Comparison of ENCODE assay signal across 1 fruit fly cellular context in the genomic region with DNA sequence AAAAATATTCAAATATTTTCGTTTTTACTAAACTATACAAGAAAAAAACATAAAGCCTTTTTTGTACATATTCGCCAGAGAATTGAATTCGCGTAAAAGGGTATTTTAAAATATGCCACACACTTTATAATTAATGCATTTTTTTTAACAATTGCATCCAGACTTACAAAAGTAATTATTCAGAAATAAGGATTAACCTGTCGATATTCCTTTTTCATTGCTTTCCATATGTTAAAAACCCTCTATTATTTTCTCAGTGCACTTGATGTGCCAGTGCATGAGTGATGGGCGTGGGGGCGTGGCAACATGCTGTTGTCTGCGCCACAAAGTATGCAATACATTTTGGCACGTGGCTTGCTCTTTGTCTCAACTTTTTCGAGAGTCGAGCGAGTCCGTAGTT.
TF ChIP-seq lines count a peak whose summit lies in the region.

No protein-coding gene starts in this region.

TF ChIP-seq in whole organism, embryonic, 481 proteins besides CTCF, POLR2A, EP300 and RAD21 (continued from another document):
- no peak for TF ChIP-seq CHES-1-like (GFP tag; optimal IDR thresholded peaks at IDR 0.05; lab: Kevin White, UChicago)
- no peak for TF ChIP-seq Sry-δ (GFP tag; optimal IDR thresholded peaks at IDR 0.05; lab: Kevin White, UChicago)
- TF ChIP-seq ranshi (GFP tag; IDR thresholded peaks at IDR 0.05; lab: Robert Waterston, UW), result no peak
- TF ChIP-seq CG9797 (GFP tag; optimal IDR thresholded peaks at IDR 0.05; lab: Kevin White, UChicago), result no peak
- peak; percentile 15 for TF ChIP-seq unpg (GFP tag; optimal IDR thresholded peaks at IDR 0.05; lab: Kevin White, UChicago)
- TF ChIP-seq Taf1 (GFP tag; IDR thresholded peaks at IDR 0.05; lab: Robert Waterston, UW), result no peak
- TF ChIP-seq Drgx (GFP tag; IDR thresholded peaks at IDR 0.05; lab: Robert Waterston, UW), result 0 out of 2 replicates have a peak, but pooled peaks have one; percentile 22
- TF ChIP-seq Sox100B (GFP tag; optimal IDR thresholded peaks at IDR 0.05; lab: Kevin White, UChicago), result no peak
- TF ChIP-seq CG30403 (GFP tag; optimal IDR thresholded peaks at IDR 0.05; lab: Kevin White, UChicago), result peak; percentile 32
- no peak for TF ChIP-seq Elba2 (GFP tag; optimal IDR thresholded peaks at IDR 0.05; lab: Kevin White, UChicago)
- TF ChIP-seq CG9727 (GFP tag; optimal IDR thresholded peaks at IDR 0.05; lab: Kevin White, UChicago), result no peak
- TF ChIP-seq CG9817 (tag; optimal IDR thresholded peaks at IDR 0.05; lab: Kevin White, UChicago), result no peak
- no peak for TF ChIP-seq CG6272 (GFP tag; IDR thresholded peaks at IDR 0.05; lab: Robert Waterston, UW)
- 0 out of 2 replicates have a peak, but pooled peaks have one; percentile 10 for TF ChIP-seq wdn (GFP tag; IDR thresholded peaks at IDR 0.05; lab: Robert Waterston, UW)
- no peak for TF ChIP-seq ap (GFP tag; IDR thresholded peaks at IDR 0.05; lab: Robert Waterston, UW)
- TF ChIP-seq crol (GFP tag; IDR thresholded peaks at IDR 0.05; lab: Robert Waterston, UW), result no peak
- no peak for TF ChIP-seq H2.0 (GFP tag; IDR thresholded peaks at IDR 0.05; lab: Robert Waterston, UW)
- TF ChIP-seq lola (GFP tag; optimal IDR thresholded peaks at IDR 0.05; lab: Kevin White, UChicago), result no peak
- 0 out of 2 replicates have a peak, but pooled peaks have one; percentile 28 for TF ChIP-seq ara (GFP tag; IDR thresholded peaks at IDR 0.05; lab: Robert Waterston, UW)
- no peak for TF ChIP-seq CG12219 (GFP tag; optimal IDR thresholded peaks at IDR 0.05; lab: Kevin White, UChicago)
- TF ChIP-seq Ptx1 (GFP tag; IDR thresholded peaks at IDR 0.05; lab: Robert Waterston, UW), result 0 out of 2 replicates have a peak, but pooled peaks have one; percentile 19
- TF ChIP-seq CG15696 (tag; optimal IDR thresholded peaks at IDR 0.05; lab: Kevin White, UChicago), result no peak
- no peak for TF ChIP-seq disco-r (GFP tag; optimal IDR thresholded peaks at IDR 0.05; lab: Kevin White, UChicago)
- TF ChIP-seq gem (tag; optimal IDR thresholded peaks at IDR 0.05; lab: Kevin White, UChicago), result peak; percentile 40
- TF ChIP-seq Scr (GFP tag; IDR thresholded peaks at IDR 0.05; lab: Robert Waterston, UW; ENCODE audit: partially characterized antibody), result no peak
- TF ChIP-seq Tbp (GFP tag; optimal IDR thresholded peaks at IDR 0.05; lab: Kevin White, UChicago), result no peak
- no peak for TF ChIP-seq danr (GFP tag; IDR thresholded peaks at IDR 0.05; lab: Robert Waterston, UW)
- no peak for TF ChIP-seq maf-S (GFP tag; optimal IDR thresholded peaks at IDR 0.05; lab: Kevin White, UChicago)
- TF ChIP-seq usp (GFP tag; optimal IDR thresholded peaks at IDR 0.05; lab: Kevin White, UChicago), result no peak
- TF ChIP-seq fd64A (GFP tag; optimal IDR thresholded peaks at IDR 0.05; lab: Kevin White, UChicago), result no peak
- no peak for TF ChIP-seq CG14014 (GFP tag; IDR thresholded peaks at IDR 0.05; lab: Robert Waterston, UW)
- TF ChIP-seq CG3163 (GFP tag; optimal IDR thresholded peaks at IDR 0.05; lab: Kevin White, UChicago), result no peak
- no peak for TF ChIP-seq slou (GFP tag; optimal IDR thresholded peaks at IDR 0.05; lab: Kevin White, UChicago)
- TF ChIP-seq YL-1 (GFP tag; optimal IDR thresholded peaks at IDR 0.05; lab: Kevin White, UChicago), result no peak
- no peak for TF ChIP-seq CG11398 (GFP tag; optimal IDR thresholded peaks at IDR 0.05; lab: Kevin White, UChicago)
- TF ChIP-seq Hey (tag; optimal IDR thresholded peaks at IDR 0.05; lab: Kevin White, UChicago), result no peak
- TF ChIP-seq CG8388 (GFP tag; optimal IDR thresholded peaks at IDR 0.05; lab: Kevin White, UChicago), result peak; percentile 16
- TF ChIP-seq CG12391 (tag; optimal IDR thresholded peaks at IDR 0.05; lab: Kevin White, UChicago), result peak; percentile 21
- peak; percentile 72 for TF ChIP-seq zf30C (GFP tag; optimal IDR thresholded peaks at IDR 0.05; lab: Kevin White, UChicago)
- no peak for TF ChIP-seq peb (GFP tag; IDR thresholded peaks at IDR 0.05; lab: Robert Waterston, UW)
- no peak for TF ChIP-seq Ets65A (GFP tag; lab: Kevin White, UChicago)
- TF ChIP-seq exex (tag; optimal IDR thresholded peaks at IDR 0.05; lab: Kevin White, UChicago), result no peak
- TF ChIP-seq odd (GFP tag; optimal IDR thresholded peaks at IDR 0.05; lab: Kevin White, UChicago), result no peak
- no peak for TF ChIP-seq pb (GFP tag; optimal IDR thresholded peaks at IDR 0.05; lab: Kevin White, UChicago)
- TF ChIP-seq pum (GFP tag; optimal IDR thresholded peaks at IDR 0.05; lab: Kevin White, UChicago), result no peak
- peak; percentile 22; the same call in 1 of the 3 replicates for TF ChIP-seq ci (GFP tag; IDR thresholded peaks at IDR 0.05; lab: Robert Waterston, UW)
- TF ChIP-seq gsb-n (tag; optimal IDR thresholded peaks at IDR 0.05; lab: Kevin White, UChicago), result peak; percentile 13
- TF ChIP-seq CG18262 (tag; optimal IDR thresholded peaks at IDR 0.05; lab: Kevin White, UChicago), result peak; percentile 27
- TF ChIP-seq mld (GFP tag; IDR thresholded peaks at IDR 0.05; lab: Robert Waterston, UW; ENCODE audit: partially characterized antibody), result no peak
- TF ChIP-seq dmrt99B (tag; optimal IDR thresholded peaks at IDR 0.05; lab: Kevin White, UChicago), result peak; percentile 20
- no peak for TF ChIP-seq Dp (GFP tag; optimal IDR thresholded peaks at IDR 0.05; lab: Kevin White, UChicago)
- no peak for TF ChIP-seq Bteb2 (GFP tag; optimal IDR thresholded peaks at IDR 0.05; lab: Kevin White, UChicago)
- no peak for TF ChIP-seq Chrac-16 (GFP tag; optimal IDR thresholded peaks at IDR 0.05; lab: Kevin White, UChicago)
- no peak for TF ChIP-seq Rx (GFP tag; IDR thresholded peaks at IDR 0.05; lab: Robert Waterston, UW)
- no peak for TF ChIP-seq sug (tag; optimal IDR thresholded peaks at IDR 0.05; lab: Kevin White, UChicago)
- peak; percentile 96 for TF ChIP-seq CG3065 (GFP tag; optimal IDR thresholded peaks at IDR 0.05; lab: Kevin White, UChicago)
- no peak for TF ChIP-seq CG8290 (GFP tag; optimal IDR thresholded peaks at IDR 0.05; lab: Kevin White, UChicago)
- TF ChIP-seq CG8290 (tag; optimal IDR thresholded peaks at IDR 0.05; lab: Kevin White, UChicago), result peak; percentile 13 to 62
- no peak for TF ChIP-seq CG18011 (GFP tag; optimal IDR thresholded peaks at IDR 0.05; lab: Kevin White, UChicago)
- TF ChIP-seq Mes4 (GFP tag; optimal IDR thresholded peaks at IDR 0.05; lab: Kevin White, UChicago), result no peak
- TF ChIP-seq dmrt11E (tag; optimal IDR thresholded peaks at IDR 0.05; lab: Kevin White, UChicago), result peak; percentile 25
- no peak for TF ChIP-seq CG17612 (GFP tag; IDR thresholded peaks at IDR 0.05; lab: Robert Waterston, UW)
- TF ChIP-seq ase (GFP tag; IDR thresholded peaks at IDR 0.05; lab: Robert Waterston, UW), result 0 out of 3 replicates have a peak, but pooled peaks have one; percentile 17
- peak; percentile 50 for TF ChIP-seq Sox102F (GFP tag; optimal IDR thresholded peaks at IDR 0.05; lab: Kevin White, UChicago)
- peak; percentile 4 for TF ChIP-seq CG17359 (tag; optimal IDR thresholded peaks at IDR 0.05; lab: Kevin White, UChicago)
- peak; percentile 30; the same call in 1 of the 2 replicates for TF ChIP-seq Xrp1 (GFP tag; IDR thresholded peaks at IDR 0.05; lab: Robert Waterston, UW)
- TF ChIP-seq CG8089 (GFP tag; optimal IDR thresholded peaks at IDR 0.05; lab: Kevin White, UChicago), result no peak
- no peak for TF ChIP-seq org-1 (GFP tag; optimal IDR thresholded peaks at IDR 0.05; lab: Kevin White, UChicago)
- TF ChIP-seq CG4424 (GFP tag; optimal IDR thresholded peaks at IDR 0.05; lab: Kevin White, UChicago), result peak; percentile 5
- peak in 1 of 2 experiments; percentile 49 for TF ChIP-seq bsh (GFP tag; optimal IDR thresholded peaks at IDR 0.05; lab: Kevin White, UChicago)
- TF ChIP-seq stc (GFP tag; IDR thresholded peaks at IDR 0.05; lab: Robert Waterston, UW), result 0 out of 2 replicates have a peak, but pooled peaks have one; percentile 12
- no peak for TF ChIP-seq CG14667 (GFP tag; IDR thresholded peaks at IDR 0.05; lab: Robert Waterston, UW)
- no peak for TF ChIP-seq her (GFP tag; optimal IDR thresholded peaks at IDR 0.05; lab: Kevin White, UChicago)
- TF ChIP-seq CG13624 (GFP tag; optimal IDR thresholded peaks at IDR 0.05; lab: Kevin White, UChicago), result no peak
- no peak for TF ChIP-seq Atf6 (GFP tag; IDR thresholded peaks at IDR 0.05; lab: Robert Waterston, UW)
- no peak for TF ChIP-seq CG2129 (GFP tag; IDR thresholded peaks at IDR 0.05; lab: Robert Waterston, UW; ENCODE audit: partially characterized antibody)
- peak; percentile 34 for TF ChIP-seq tio (GFP tag; optimal IDR thresholded peaks at IDR 0.05; lab: Kevin White, UChicago)
- no peak for TF ChIP-seq D (optimal IDR thresholded peaks at IDR 0.05; lab: Kevin White, UChicago)
- TF ChIP-seq D (GFP tag; optimal IDR thresholded peaks at IDR 0.05; lab: Kevin White, UChicago), result peak; percentile 17
- peak; percentile 10 for TF ChIP-seq stwl (tag; optimal IDR thresholded peaks at IDR 0.05; lab: Kevin White, UChicago)
- no peak for TF ChIP-seq CG6791 (GFP tag; IDR thresholded peaks at IDR 0.05; lab: Robert Waterston, UW; ENCODE audit: partially characterized antibody)
- TF ChIP-seq Hsf (GFP tag; optimal IDR thresholded peaks at IDR 0.05; lab: Kevin White, UChicago), result peak; percentile 26
- TF ChIP-seq CG31441 (GFP tag; IDR thresholded peaks at IDR 0.05; lab: Robert Waterston, UW), result 0 out of 2 replicates have a peak, but pooled peaks have one; percentile 40
- no peak for TF ChIP-seq NC2α (GFP tag; optimal IDR thresholded peaks at IDR 0.05; lab: Kevin White, UChicago)
- no peak for TF ChIP-seq Dip3 (GFP tag; optimal IDR thresholded peaks at IDR 0.05; lab: Kevin White, UChicago)
- peak; percentile 33 for TF ChIP-seq CG10979 (tag; optimal IDR thresholded peaks at IDR 0.05; lab: Kevin White, UChicago)
TF ChIP-seq in whole organism, embryonic: peak in this region for 45.
